Fruit fly (Drosophila melanogaster) whole organism, wandering third instar larva: ENCODE measurements around the gene CG31681.

Experiments used
- Abd-B ChIP-seq: fragments of >200 bp; optimal IDR thresholded peaks from 2 replicates; lab custom pipeline; 2017; ENCODE audit warnings: missing biosample characterization, missing genetic modification characterization
- CG32264 ChIP-seq: fragments of 200-800 bp; sonication (Bioruptor generic); optimal IDR thresholded peaks from 2 replicates; lab custom pipeline; 2016; ENCODE audit warnings: missing biosample characterization, missing genetic modification characterization
- CG9705 ChIP-seq: fragments of 200-800 bp; sonication (Bioruptor generic); optimal IDR thresholded peaks from 2 replicates; lab custom pipeline; 2018; ENCODE audit warnings: missing biosample characterization, mild to moderate bottlenecking, missing genetic modification characterization
- CrebA ChIP-seq: fragments of 200-800 bp; sonication (Bioruptor generic); optimal IDR thresholded peaks from 2 replicates; lab custom pipeline; 2016; ENCODE audit warnings: missing biosample characterization, mild to moderate bottlenecking, missing genetic modification characterization, borderline replicate concordance
- HLH106 ChIP-seq: fragments of 200-800 bp; optimal IDR thresholded peaks from 3 replicates; lab custom pipeline; 2019; ENCODE audit warnings: missing biosample characterization, mild to moderate bottlenecking, missing genetic modification characterization, moderate library complexity
- Hr78 ChIP-seq: fragments of >200 bp; optimal IDR thresholded peaks from 2 replicates; lab custom pipeline; 2017; ENCODE audit warnings: missing biosample characterization, missing genetic modification characterization
- Mio ChIP-seq: sonication (Bioruptor generic); optimal IDR thresholded peaks from 2 replicates; lab custom pipeline; 2016; ENCODE audit warnings: missing biosample characterization, missing genetic modification characterization
- Myc ChIP-seq: fragments of >200 bp; optimal IDR thresholded peaks from 2 replicates; lab custom pipeline; 2017
- OdsH ChIP-seq: fragments of 200-800 bp; sonication (Bioruptor generic); optimal IDR thresholded peaks from 2 replicates; lab custom pipeline; 2016; ENCODE audit warnings: missing biosample characterization, mild to moderate bottlenecking, missing genetic modification characterization
- Sp1 ChIP-seq: fragments of 200-800 bp; sonication (Bioruptor generic); optimal IDR thresholded peaks from 3 replicates; lab custom pipeline; 2019; ENCODE audit warnings: missing biosample characterization, mild to moderate bottlenecking, missing genetic modification characterization, moderate library complexity
- Vsx2 ChIP-seq: fragments of 200-300, 225-300 bp; sonication (Bioruptor generic); optimal IDR thresholded peaks from 2 replicates; lab custom pipeline; 2018; ENCODE audit warnings: missing biosample characterization, missing genetic modification characterization; ENCODE audit not compliant: partially characterized antibody
- dsf ChIP-seq: sonication (Bioruptor generic); optimal IDR thresholded peaks from 2 replicates; lab custom pipeline; 2016; ENCODE audit warnings: missing biosample characterization, missing genetic modification characterization, borderline replicate concordance
- foxo ChIP-seq, 2 experiments: fragments of 200-800 bp; sonication (Bioruptor generic); optimal IDR thresholded peaks; 2 replicates in 1 of 2; 3 replicates in 1 of 2; lab custom pipeline; 2016 to 2017; ENCODE audit warnings: missing biosample characterization in 2 of 2, missing genetic modification characterization in 2 of 2
- h ChIP-seq: fragments of 200-800 bp; sonication (Bioruptor generic); optimal IDR thresholded peaks from 3 replicates; lab custom pipeline; 2016; ENCODE audit warnings: missing biosample characterization, mild to moderate bottlenecking, missing genetic modification characterization
- pan ChIP-seq: fragments of >200 bp; optimal IDR thresholded peaks from 2 replicates; lab custom pipeline; 2017
- sv ChIP-seq: fragments of 200-800 bp; sonication (Bioruptor generic); optimal IDR thresholded peaks from 3 replicates; lab custom pipeline; 2016; ENCODE audit warnings: missing biosample characterization, missing genetic modification characterization
- woc ChIP-seq: sonication (Bioruptor generic); optimal IDR thresholded peaks from 2 replicates; lab custom pipeline; 2016; ENCODE audit warnings: missing biosample characterization, mild to moderate bottlenecking, missing genetic modification characterization

The CG31681 gene

dm6 chr2L:2238151-2238550 lies 48.5 kb downstream of the CG31681 start, which contains the start of gene Tengl3:
Gene Tengl3, minus strand, starts transcription at chr2L:2238251.
- no peak for TF ChIP-seq pan
- no peak for TF ChIP-seq dsf (GFP tag; lab: Kevin White, UChicago)
- no peak for TF ChIP-seq Vsx2 (GFP tag; lab: Kevin White, UChicago)
- TF ChIP-seq HLH106: no peak
- TF ChIP-seq sv (GFP tag; lab: Kevin White, UChicago): no peak
- no peak for TF ChIP-seq CG32264
- no peak for TF ChIP-seq woc
- no peak for TF ChIP-seq Hr78 (GFP tag; lab: Kevin White, UChicago)
- no peak for TF ChIP-seq Abd-B
- TF ChIP-seq Myc: no peak
- no peak for TF ChIP-seq Sp1 (GFP tag; lab: Kevin White, UChicago)
- no peak for TF ChIP-seq h (GFP tag; lab: Kevin White, UChicago)
- TF ChIP-seq CG9705 (GFP tag; lab: Kevin White, UChicago): no peak
- no peak for TF ChIP-seq foxo (GFP tag; optimal IDR thresholded peaks at IDR 0.05; lab: Kevin White, UChicago)
- TF ChIP-seq, all 38 proteins: peak for 0

DNA sequence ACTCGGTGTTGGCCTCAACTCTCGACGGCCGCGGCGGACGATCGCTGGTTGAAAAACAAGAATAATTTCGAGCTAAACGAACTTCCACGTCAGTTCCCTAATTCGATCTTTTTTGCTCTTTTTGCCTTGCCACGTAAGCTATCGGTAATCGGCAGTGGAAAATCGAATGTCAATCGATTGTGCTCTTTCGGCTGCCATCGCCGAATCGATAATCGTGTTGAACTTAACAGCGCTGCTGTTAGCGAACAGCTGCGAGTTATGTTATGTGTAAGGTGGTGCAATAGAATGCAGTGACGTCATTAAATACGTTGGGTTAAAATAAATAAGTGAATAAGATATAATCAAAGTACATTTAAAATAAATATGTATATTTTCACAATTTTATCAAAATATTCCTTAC lies 50.0 kb downstream of the CG31681 start, which contains the start of gene Sec24CD:
Gene Sec24CD (minus strand): TSS at position 123 of the 400 bp plus-strand sequence.
- TF ChIP-seq h (GFP tag; lab: Kevin White, UChicago) (peak; percentile 13), woc (peak; percentile 86), OdsH (GFP tag; lab: Kevin White, UChicago) (peak; percentile 24), CrebA (GFP tag; lab: Kevin White, UChicago) (peak; percentile 94), Sp1 (GFP tag; lab: Kevin White, UChicago) (no peak), Mio (GFP tag; lab: Kevin White, UChicago) (no peak)
